Worm (Caenorhabditis elegans) whole organism, late embryonic: ENCODE results near the gene Y42A5A.1.

Source experiments
- C38D4.7 ChIP-seq: fragments of 200-800 bp; sonication (Bioruptor generic); optimal IDR thresholded peaks from 2 replicates; lab custom pipeline; 2018; ENCODE audit warnings: mild to moderate bottlenecking, missing genetic modification characterization, moderate library complexity, missing compliant biosample characterization
- K02D7.2 ChIP-seq: sonication (generic microtip); optimal IDR thresholded peaks from 2 replicates; lab custom pipeline; 2017; ENCODE audit warnings: mild to moderate bottlenecking, missing genetic modification characterization, missing compliant biosample characterization
- K09A11.1 ChIP-seq: sonication (generic microtip); optimal IDR thresholded peaks from 2 replicates; lab custom pipeline; 2017; ENCODE audit warnings: antibody characterized with exemption, mild to moderate bottlenecking, missing genetic modification characterization, missing compliant biosample characterization; ENCODE audit not compliant: insufficient read depth
- T23F11.4 ChIP-seq: fragments of 200-800 bp; sonication (Bioruptor generic); optimal IDR thresholded peaks from 2 replicates; lab custom pipeline; 2018; ENCODE audit warnings: mild to moderate bottlenecking, missing genetic modification characterization, missing compliant biosample characterization
- Y22D7AL.16 ChIP-seq: sonication (generic microtip); optimal IDR thresholded peaks from 2 replicates; lab custom pipeline; 2016; ENCODE audit warnings: missing genetic modification characterization, missing compliant biosample characterization
- ahr-1 ChIP-seq: sonication (generic microtip); optimal IDR thresholded peaks from 2 replicates; lab custom pipeline; 2016; ENCODE audit warnings: missing genetic modification characterization, missing compliant biosample characterization
- ama-1 ChIP-seq: fragments of 150-350 bp; optimal IDR thresholded peaks from 2 replicates; lab custom pipeline; 2014
- ceh-14 ChIP-seq: sonication (generic microtip); optimal IDR thresholded peaks from 2 replicates; lab custom pipeline; 2016; ENCODE audit warnings: missing genotype, missing genetic modification characterization, missing compliant biosample characterization
- ceh-2 ChIP-seq: sonication (generic microtip); optimal IDR thresholded peaks from 2 replicates; lab custom pipeline; 2016; ENCODE audit warnings: missing genotype, missing genetic modification characterization, missing compliant biosample characterization
- ceh-22 ChIP-seq: sonication (generic microtip); optimal IDR thresholded peaks from 2 replicates; lab custom pipeline; 2017; ENCODE audit warnings: missing biosample characterization, missing genetic modification characterization
- ceh-24 ChIP-seq: sonication (generic microtip); optimal IDR thresholded peaks from 2 replicates; lab custom pipeline; 2016; ENCODE audit warnings: mild to moderate bottlenecking, missing genetic modification characterization, missing compliant biosample characterization
- ceh-30 ChIP-seq: fragments of 150-350 bp; optimal IDR thresholded peaks from 2 replicates; lab custom pipeline; 2014; ENCODE audit warnings: missing biosample characterization, missing genetic modification characterization
- ceh-31 ChIP-seq: sonication (generic microtip); optimal IDR thresholded peaks from 2 replicates; lab custom pipeline; 2016; ENCODE audit warnings: missing genetic modification characterization, missing compliant biosample characterization
- ceh-34 ChIP-seq: sonication (generic microtip); optimal IDR thresholded peaks from 2 replicates; lab custom pipeline; 2016; ENCODE audit warnings: mild to moderate bottlenecking, missing genetic modification characterization, missing compliant biosample characterization
- ceh-45 ChIP-seq: fragments of 200-800 bp; sonication (Bioruptor generic); IDR thresholded peaks from 2 replicates; pipeline ENCODE4 v1.3.6; 2022; ENCODE audit warnings: missing genetic modification reagents, missing genetic modification characterization, missing compliant biosample characterization
- ceh-48 ChIP-seq: sonication (generic microtip); optimal IDR thresholded peaks from 2 replicates; lab custom pipeline; 2016; ENCODE audit warnings: missing genetic modification characterization, inconsistent platforms, missing compliant biosample characterization
- ceh-6 ChIP-seq: fragments of 200-800 bp; sonication (Bioruptor generic); optimal IDR thresholded peaks from 2 replicates; lab custom pipeline; 2018; ENCODE audit warnings: mild to moderate bottlenecking, missing genetic modification characterization, missing compliant biosample characterization
- che-1 ChIP-seq: sonication (generic microtip); optimal IDR thresholded peaks from 2 replicates; lab custom pipeline; 2016; ENCODE audit warnings: mild to moderate bottlenecking, missing genetic modification characterization, missing compliant biosample characterization
- dmd-4 ChIP-seq: sonication (generic microtip); optimal IDR thresholded peaks from 2 replicates; lab custom pipeline; 2016; ENCODE audit warnings: borderline replicate concordance, missing genetic modification characterization, missing compliant biosample characterization
- dve-1 ChIP-seq: sonication (generic microtip); optimal IDR thresholded peaks from 2 replicates; lab custom pipeline; 2017; ENCODE audit warnings: antibody characterized with exemption, mild to moderate bottlenecking, missing genetic modification characterization, missing compliant biosample characterization
- fax-1 ChIP-seq: sonication (generic microtip); optimal IDR thresholded peaks from 2 replicates; lab custom pipeline; 2016; ENCODE audit warnings: missing genotype, missing genetic modification characterization, missing compliant biosample characterization
- fkh-10 ChIP-seq: fragments of 150-350 bp; optimal IDR thresholded peaks from 2 replicates; lab custom pipeline; 2014; ENCODE audit warnings: missing biosample characterization, missing genetic modification reagents, missing genetic modification characterization
- fkh-6 ChIP-seq: sonication (generic microtip); optimal IDR thresholded peaks from 2 replicates; lab custom pipeline; 2016; ENCODE audit warnings: missing genetic modification characterization, missing compliant biosample characterization
- hlh-13 ChIP-seq: fragments of 200-800 bp; sonication (Bioruptor generic); optimal IDR thresholded peaks from 2 replicates; lab custom pipeline; 2018; ENCODE audit warnings: mild to moderate bottlenecking, missing genetic modification characterization, missing compliant biosample characterization
- hlh-30 ChIP-seq: sonication (generic microtip); optimal IDR thresholded peaks from 2 replicates; lab custom pipeline; 2017; ENCODE audit warnings: antibody characterized with exemption, missing genetic modification characterization, missing compliant biosample characterization; ENCODE audit not compliant: insufficient read depth
- hlh-6 ChIP-seq: sonication (generic microtip); optimal IDR thresholded peaks from 2 replicates; lab custom pipeline; 2016; ENCODE audit warnings: missing genotype, missing genetic modification characterization, missing compliant biosample characterization
- lim-6 ChIP-seq: sonication (generic microtip); optimal IDR thresholded peaks from 2 replicates; lab custom pipeline; 2016; ENCODE audit warnings: missing genetic modification characterization, missing compliant biosample characterization
- lin-11 ChIP-seq: fragments of 200-800 bp; sonication (Bioruptor generic); optimal IDR thresholded peaks from 2 replicates; lab custom pipeline; 2018; ENCODE audit warnings: mild to moderate bottlenecking, missing genetic modification characterization, missing compliant biosample characterization
- madf-2 ChIP-seq: sonication (generic microtip); optimal IDR thresholded peaks from 2 replicates; lab custom pipeline; 2017; ENCODE audit warnings: missing genetic modification characterization, missing compliant biosample characterization
- mec-3 ChIP-seq: sonication (generic microtip); optimal IDR thresholded peaks from 2 replicates; lab custom pipeline; 2016; ENCODE audit warnings: borderline replicate concordance, missing genetic modification characterization, missing compliant biosample characterization
- nhr-11 ChIP-seq: fragments of 150-350 bp; optimal IDR thresholded peaks from 2 replicates; lab custom pipeline; 2014; ENCODE audit warnings: missing biosample characterization, missing genetic modification characterization
- nhr-232 ChIP-seq: sonication (generic microtip); optimal IDR thresholded peaks from 2 replicates; lab custom pipeline; 2016; ENCODE audit warnings: missing genetic modification characterization, missing compliant biosample characterization
- npax-4 ChIP-seq: sonication (generic microtip); optimal IDR thresholded peaks from 2 replicates; lab custom pipeline; 2016; ENCODE audit warnings: missing genetic modification characterization, missing compliant biosample characterization
- odd-2 ChIP-seq: sonication (generic microtip); optimal IDR thresholded peaks from 2 replicates; lab custom pipeline; 2017; ENCODE audit warnings: antibody characterized with exemption, mild to moderate bottlenecking, missing genetic modification characterization, missing compliant biosample characterization
- pat-9 ChIP-seq: fragments of 200-800 bp; sonication (Bioruptor generic); optimal IDR thresholded peaks from 2 replicates; lab custom pipeline; 2018; ENCODE audit warnings: mild to moderate bottlenecking, missing genetic modification characterization, moderate library complexity, missing compliant biosample characterization
- pax-1 ChIP-seq: fragments of 150-350 bp; optimal IDR thresholded peaks from 2 replicates; lab custom pipeline; 2014; ENCODE audit warnings: missing biosample characterization, missing genetic modification characterization
- pha-2 ChIP-seq: sonication (generic microtip); optimal IDR thresholded peaks from 2 replicates; lab custom pipeline; 2017; ENCODE audit warnings: mild to moderate bottlenecking, missing genetic modification characterization, missing compliant biosample characterization
- pha-4 ChIP-seq: fragments of 150-350 bp; optimal IDR thresholded peaks from 2 replicates; lab custom pipeline; 2018; ENCODE audit warnings: missing biosample characterization, missing genetic modification reagents, missing genetic modification characterization
- pqm-1 ChIP-seq: sonication (generic microtip); optimal IDR thresholded peaks from 2 replicates; lab custom pipeline; 2016; ENCODE audit warnings: missing genetic modification characterization, missing compliant biosample characterization
- ref-2 ChIP-seq: sonication (generic microtip); optimal IDR thresholded peaks from 2 replicates; lab custom pipeline; 2016; ENCODE audit warnings: missing genetic modification characterization, missing compliant biosample characterization
- rnt-1 ChIP-seq: sonication (generic microtip); optimal IDR thresholded peaks from 2 replicates; lab custom pipeline; 2016; ENCODE audit warnings: missing genetic modification characterization, missing compliant biosample characterization
- sox-4 ChIP-seq: sonication (generic microtip); optimal IDR thresholded peaks from 2 replicates; lab custom pipeline; 2017; ENCODE audit warnings: mild to moderate bottlenecking, missing genetic modification characterization, inconsistent platforms, missing compliant biosample characterization
- syd-9 ChIP-seq: sonication (generic microtip); optimal IDR thresholded peaks from 2 replicates; lab custom pipeline; 2016; ENCODE audit warnings: mild to moderate bottlenecking, missing genetic modification characterization, moderate library complexity, missing compliant biosample characterization
- tbx-2 ChIP-seq: sonication (generic microtip); optimal IDR thresholded peaks from 2 replicates; lab custom pipeline; 2016; ENCODE audit warnings: missing genetic modification characterization, missing compliant biosample characterization
- tbx-7 ChIP-seq: sonication (generic microtip); optimal IDR thresholded peaks from 2 replicates; lab custom pipeline; 2016; ENCODE audit warnings: missing genotype, missing genetic modification characterization, missing compliant biosample characterization
- unc-55 ChIP-seq: sonication (generic microtip); optimal IDR thresholded peaks from 2 replicates; lab custom pipeline; 2017; ENCODE audit warnings: missing biosample characterization, missing genetic modification reagents, missing genetic modification characterization
- zip-5 ChIP-seq: sonication (generic microtip); optimal IDR thresholded peaks from 2 replicates; lab custom pipeline; 2016; ENCODE audit warnings: missing genetic modification characterization, missing compliant biosample characterization
- ztf-16 ChIP-seq: sonication (generic microtip); optimal IDR thresholded peaks from 2 replicates; lab custom pipeline; 2017; ENCODE audit warnings: missing genetic modification characterization, missing compliant biosample characterization

The Y42A5A.1 gene

DNA sequence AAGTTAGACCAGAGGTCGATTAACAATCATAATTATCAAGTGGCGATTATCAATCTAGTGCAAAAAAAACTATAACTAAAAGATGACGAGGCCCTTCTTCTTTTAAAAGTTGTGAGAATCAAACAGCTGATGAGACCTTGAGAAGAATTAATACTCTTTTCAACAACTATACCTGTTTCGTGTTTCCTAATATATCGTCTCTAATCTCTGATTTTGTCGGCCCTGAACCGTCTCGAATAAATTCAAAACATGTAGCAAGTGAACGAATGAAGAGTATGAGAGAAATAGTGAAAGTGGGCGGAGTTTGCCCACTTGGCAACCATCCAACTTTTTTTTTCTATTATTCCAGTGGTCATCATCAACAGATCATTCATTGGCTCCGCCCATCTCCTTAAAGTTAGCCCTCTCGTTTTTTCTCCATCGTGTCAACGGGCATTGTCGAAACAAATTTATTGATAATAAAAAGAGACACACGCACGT is at the start of gene Y42A5A.1:
TSS of gene Y42A5A.1 (plus strand) at position 430 of the 480 bp plus-strand sequence.
- TF ChIP-seq unc-55 (GFP tag; lab: Kevin White, UChicago): no peak
- TF ChIP-seq zip-5 (tag; lab: Kevin White, UChicago): no peak
- TF ChIP-seq dmd-4 (tag; lab: Kevin White, UChicago): no peak
- TF ChIP-seq pqm-1 (tag; lab: Kevin White, UChicago): no peak
- no peak for TF ChIP-seq ceh-34 (tag; lab: Kevin White, UChicago)
- TF ChIP-seq fkh-6 (tag; lab: Kevin White, UChicago): no peak
- no peak for TF ChIP-seq ceh-14 (tag; lab: Kevin White, UChicago)
- no peak for TF ChIP-seq ztf-16 (tag; lab: Kevin White, UChicago)
- no peak for TF ChIP-seq K09A11.1
- no peak for TF ChIP-seq pat-9 (tag; lab: Kevin White, UChicago)
- no peak for TF ChIP-seq hlh-30 (tag; lab: Kevin White, UChicago)
- TF ChIP-seq nhr-11 (tag; lab: Kevin White, UChicago): no peak
- no peak for TF ChIP-seq madf-2 (tag; lab: Kevin White, UChicago)
- TF ChIP-seq tbx-7: no peak
- no peak for TF ChIP-seq hlh-6 (tag; lab: Kevin White, UChicago)
- TF ChIP-seq pha-2 (tag; lab: Kevin White, UChicago): no peak
- no peak for TF ChIP-seq tbx-2 (tag; lab: Kevin White, UChicago)

DNA sequence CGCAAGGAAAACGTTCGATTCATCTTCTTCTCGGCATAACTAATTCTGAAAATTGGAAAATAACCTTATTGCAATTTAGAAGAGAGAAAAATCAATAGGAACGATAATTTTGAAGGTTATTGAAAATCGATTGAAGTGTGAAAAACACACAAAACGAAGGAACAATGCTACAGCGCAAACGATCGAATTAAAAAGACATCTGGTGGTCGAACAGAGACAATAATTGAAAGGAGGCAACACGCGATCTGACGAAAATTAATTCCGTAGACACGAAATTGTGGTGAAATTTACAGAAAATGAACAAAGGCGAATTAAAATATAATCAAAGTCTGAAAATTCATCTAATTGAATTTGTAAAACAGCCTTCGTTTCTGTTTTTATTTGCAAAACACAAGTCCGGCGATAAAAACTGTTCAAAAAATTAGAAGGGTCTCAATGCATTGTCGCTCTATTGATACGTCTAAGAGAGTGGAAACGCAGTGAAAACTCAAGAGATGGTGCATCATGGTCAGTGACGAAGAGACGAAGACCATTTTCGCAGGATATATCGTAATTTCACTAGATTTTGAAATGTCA is 48.3 kb upstream of the Y42A5A.1 start, which contains the start of gene pak-2:
TSS of gene pak-2 (minus strand) at position 51 of the 576 bp plus-strand sequence.
- TF ChIP-seq ceh-45 (GFP tag; lab: Robert Waterston, UW) (no peak), ceh-24 (tag; lab: Kevin White, UChicago) (no peak), tbx-2 (tag; lab: Kevin White, UChicago) (peak; percentile 98), ztf-16 (tag; lab: Kevin White, UChicago) (peak; percentile 70), ceh-30 (no peak), nhr-232 (tag; lab: Kevin White, UChicago) (no peak), ama-1 (lab: Kevin White, UChicago) (no peak), zip-5 (tag; lab: Kevin White, UChicago) (peak; percentile 94), unc-55 (GFP tag; lab: Kevin White, UChicago) (no peak), C38D4.7 (peak; percentile 14), lim-6 (tag; lab: Kevin White, UChicago) (peak; percentile 92), fkh-6 (tag; lab: Kevin White, UChicago) (peak; percentile 75), K02D7.2 (tag; lab: Kevin White, UChicago) (peak; percentile 62), ceh-14 (tag; lab: Kevin White, UChicago) (peak; percentile 95), dve-1 (peak; percentile 19), pqm-1 (tag; lab: Kevin White, UChicago) (peak; percentile 64), Y22D7AL.16 (tag; lab: Kevin White, UChicago) (no peak), pha-4 (tag; lab: Kevin White, UChicago) (no peak), K09A11.1 (no peak), ceh-31 (tag; lab: Kevin White, UChicago) (peak; percentile 100), rnt-1 (tag; lab: Kevin White, UChicago) (peak; percentile 94), dmd-4 (tag; lab: Kevin White, UChicago) (peak; percentile 34), T23F11.4 (GFP tag; lab: Kevin White, UChicago) (peak; percentile 55), pat-9 (tag; lab: Kevin White, UChicago) (no peak), mec-3 (tag; lab: Kevin White, UChicago) (peak; percentile 87), ceh-6 (GFP tag; lab: Kevin White, UChicago) (peak; percentile 43), ahr-1 (tag; lab: Kevin White, UChicago) (peak; percentile 77), ceh-48 (tag; lab: Kevin White, UChicago) (no peak), pha-2 (tag; lab: Kevin White, UChicago) (peak; percentile 44), hlh-13 (no peak), odd-2 (tag; lab: Kevin White, UChicago) (no peak), tbx-7 (peak; percentile 90), che-1 (tag; lab: Kevin White, UChicago) (peak; percentile 44), ceh-2 (tag; lab: Kevin White, UChicago) (peak; percentile 93), lin-11 (no peak), ref-2 (tag; lab: Kevin White, UChicago) (peak; percentile 97), sox-4 (tag; lab: Kevin White, UChicago) (peak; percentile 0), pax-1 (tag; lab: Kevin White, UChicago) (peak; percentile 42), fax-1 (tag; lab: Kevin White, UChicago) (peak; percentile 92), syd-9 (peak; percentile 45), madf-2 (tag; lab: Kevin White, UChicago) (peak; percentile 45), npax-4 (tag; lab: Kevin White, UChicago) (no peak), ceh-22 (tag; lab: Kevin White, UChicago) (no peak), fkh-10 (no peak)
